Worm (Caenorhabditis elegans) whole organism, L1 larva: ENCODE data around the gene unc-85.

Experiments
- C34B4.2 ChIP-seq: sonication (generic microtip); optimal IDR thresholded peaks from 2 replicates; lab custom pipeline; 2017; ENCODE audit warnings: mild to moderate bottlenecking, missing genetic modification characterization, missing compliant biosample characterization
- Y116A8C.19 ChIP-seq: sonication (generic microtip); optimal IDR thresholded peaks from 2 replicates; lab custom pipeline; 2016; ENCODE audit warnings: missing compliant biosample characterization, missing genetic modification characterization, borderline replicate concordance
- aha-1 ChIP-seq: fragments of 150-350 bp; optimal IDR thresholded peaks from 2 replicates; lab custom pipeline; 2014; ENCODE audit warnings: missing biosample characterization, missing genetic modification characterization
- alr-1 ChIP-seq: fragments of 200-800 bp; sonication (Bioruptor generic); optimal IDR thresholded peaks from 2 replicates; lab custom pipeline; 2018; ENCODE audit warnings: borderline replicate concordance, mild to moderate bottlenecking, missing genetic modification characterization, missing compliant biosample characterization
- aly-2 ChIP-seq: fragments of 150-350 bp; optimal IDR thresholded peaks from 2 replicates; lab custom pipeline; 2014; ENCODE audit warnings: missing biosample characterization, missing genetic modification characterization
- ama-1 ChIP-seq: fragments of 150-350 bp; optimal IDR thresholded peaks from 2 replicates; lab custom pipeline; 2014
- blmp-1 ChIP-seq: fragments of 150-350 bp; optimal IDR thresholded peaks from 2 replicates; lab custom pipeline; 2014; ENCODE audit warnings: missing biosample characterization, missing genetic modification characterization
- ceh-63 ChIP-seq: fragments of 200-800 bp; sonication (Bioruptor generic); optimal IDR thresholded peaks from 2 replicates; lab custom pipeline; 2018; ENCODE audit warnings: mild to moderate bottlenecking, missing genetic modification characterization, missing compliant biosample characterization
- dpl-1 ChIP-seq, 3 experiments: fragments of 150-350 bp in 2 of 3; sonication (generic microtip) in 1 of 3; optimal IDR thresholded peaks; 2 replicates each; lab custom pipeline; 2014 to 2017; ENCODE audit warnings: missing biosample characterization in 3 of 3, missing genetic modification characterization in 3 of 3, missing genetic modification reagents in 3 of 3
- egl-13 ChIP-seq: sonication (generic microtip); optimal IDR thresholded peaks from 2 replicates; lab custom pipeline; 2016; ENCODE audit warnings: missing genotype, missing genetic modification reagents, missing genetic modification characterization, missing compliant biosample characterization
- egl-27 ChIP-seq, 2 experiments: fragments of 150-350 bp in 1 of 2; sonication (generic microtip); optimal IDR thresholded peaks; 3 replicates each; lab custom pipeline; 2017 to 2018; ENCODE audit warnings: missing biosample characterization in 2 of 2, missing genetic modification characterization in 2 of 2, missing genetic modification reagents in 2 of 2
- elt-2 ChIP-seq: sonication (generic microtip); optimal IDR thresholded peaks from 2 replicates; lab custom pipeline; 2016; ENCODE audit warnings: missing genetic modification characterization, mild to moderate bottlenecking, inconsistent platforms, missing compliant biosample characterization, missing genetic modification reagents
- ets-5 ChIP-seq: fragments of 200-800 bp; sonication (Bioruptor generic); IDR thresholded peaks from 2 replicates; pipeline ENCODE4 v1.3.6; 2022; ENCODE audit warnings: missing genetic modification characterization, missing compliant biosample characterization
- fkh-4 ChIP-seq: sonication (generic microtip); optimal IDR thresholded peaks from 2 replicates; lab custom pipeline; 2016; ENCODE audit warnings: missing compliant biosample characterization, missing genetic modification characterization, borderline replicate concordance
- hlh-4 ChIP-seq: sonication (generic microtip); optimal IDR thresholded peaks from 2 replicates; lab custom pipeline; 2016; ENCODE audit warnings: mild to moderate bottlenecking, missing genetic modification characterization, missing compliant biosample characterization
- hpl-2 ChIP-seq: fragments of 150-350 bp; optimal IDR thresholded peaks from 2 replicates; lab custom pipeline; 2014; ENCODE audit warnings: missing biosample characterization, missing genetic modification reagents, missing genetic modification characterization
- lin-14 ChIP-seq: fragments of 200-800 bp; sonication (Bioruptor generic); optimal IDR thresholded peaks from 2 replicates; lab custom pipeline; 2018; ENCODE audit warnings: mild to moderate bottlenecking, missing genetic modification characterization, moderate library complexity, missing compliant biosample characterization
- lin-35 ChIP-seq, 2 experiments: fragments of 150-350 bp; optimal IDR thresholded peaks; 2 replicates each; lab custom pipeline; 2014; ENCODE audit warnings: missing biosample characterization in 2 of 2, missing genetic modification characterization in 2 of 2, missing genetic modification reagents in 2 of 2
- lir-3 ChIP-seq: sonication (generic microtip); optimal IDR thresholded peaks from 2 replicates; lab custom pipeline; 2016; ENCODE audit warnings: mild to moderate bottlenecking, missing genetic modification characterization, moderate library complexity, missing compliant biosample characterization; ENCODE audit not compliant: poor library complexity
- lsy-2 ChIP-seq, 2 experiments: fragments of 150-350 bp; optimal IDR thresholded peaks; 2 replicates each; lab custom pipeline; 2014; ENCODE audit warnings: missing biosample characterization in 2 of 2, missing genetic modification characterization in 2 of 2
- mdl-1 ChIP-seq, 2 experiments: fragments of 150-350 bp; optimal IDR thresholded peaks; 2 replicates each; lab custom pipeline; 2014 to 2017; ENCODE audit warnings: missing biosample characterization in 2 of 2, missing genetic modification characterization in 2 of 2, inconsistent platforms in 1 of 2
- mep-1 ChIP-seq: fragments of 150-350 bp; optimal IDR thresholded peaks from 2 replicates; lab custom pipeline; 2014; ENCODE audit warnings: missing biosample characterization, missing genetic modification characterization
- nhr-237 ChIP-seq: fragments of 150-350 bp; optimal IDR thresholded peaks from 2 replicates; lab custom pipeline; 2014; ENCODE audit warnings: missing biosample characterization, missing genetic modification characterization
- nhr-71 ChIP-seq: sonication (generic microtip); optimal IDR thresholded peaks from 2 replicates; lab custom pipeline; 2016; ENCODE audit warnings: mild to moderate bottlenecking, missing genetic modification characterization, moderate library complexity, missing compliant biosample characterization
- nhr-77 ChIP-seq: fragments of 150-350 bp; optimal IDR thresholded peaks from 2 replicates; lab custom pipeline; 2014; ENCODE audit warnings: missing biosample characterization, missing genetic modification characterization
- nhr-90 ChIP-seq: sonication (generic microtip); optimal IDR thresholded peaks from 2 replicates; lab custom pipeline; 2016; ENCODE audit warnings: mild to moderate bottlenecking, missing genetic modification characterization, missing compliant biosample characterization; ENCODE audit not compliant: poor library complexity
- pax-3 ChIP-seq: fragments of 200-800 bp; sonication (Bioruptor generic); optimal IDR thresholded peaks from 2 replicates; lab custom pipeline; 2018; ENCODE audit warnings: mild to moderate bottlenecking, missing genetic modification characterization, moderate library complexity, missing compliant biosample characterization
- pqm-1 ChIP-seq: sonication (generic microtip); optimal IDR thresholded peaks from 3 replicates; lab custom pipeline; 2017; ENCODE audit warnings: missing biosample characterization, missing genetic modification characterization
- rnt-1 ChIP-seq: sonication (generic microtip); optimal IDR thresholded peaks from 2 replicates; lab custom pipeline; 2016; ENCODE audit warnings: mild to moderate bottlenecking, missing genetic modification characterization, moderate library complexity, missing compliant biosample characterization
- sptf-1 ChIP-seq: fragments of 150-350 bp; optimal IDR thresholded peaks from 2 replicates; lab custom pipeline; 2014; ENCODE audit warnings: missing biosample characterization, missing genetic modification characterization
- tlp-1 ChIP-seq: fragments of 150-350 bp; optimal IDR thresholded peaks from 2 replicates; lab custom pipeline; 2014; ENCODE audit warnings: missing biosample characterization, missing genetic modification characterization
- unc-130 ChIP-seq: fragments of 150-350 bp; optimal IDR thresholded peaks from 2 replicates; lab custom pipeline; 2017; ENCODE audit warnings: missing biosample characterization, missing genetic modification characterization, inconsistent platforms
- unc-98 ChIP-seq: fragments of 200-800 bp; sonication (Bioruptor generic); IDR thresholded peaks from 2 replicates; pipeline ENCODE4 v1.3.6; 2022; ENCODE audit warnings: missing genetic modification characterization, missing compliant biosample characterization
- vab-15 ChIP-seq: sonication (generic microtip); optimal IDR thresholded peaks from 2 replicates; lab custom pipeline; 2017; ENCODE audit warnings: missing genotype, mild to moderate bottlenecking, missing genetic modification characterization, missing compliant biosample characterization
- ztf-11 ChIP-seq, 2 experiments: sonication (generic microtip); optimal IDR thresholded peaks; 2 replicates each; lab custom pipeline; 2016 to 2017; ENCODE audit warnings: missing genetic modification characterization in 2 of 2, missing biosample characterization in 1 of 2, missing compliant biosample characterization in 1 of 2
- ztf-4 ChIP-seq: fragments of 150-350 bp; optimal IDR thresholded peaks from 2 replicates; lab custom pipeline; 2014; ENCODE audit warnings: missing biosample characterization, missing genetic modification characterization

Gene unc-85

ce11 chrII:4710813-4711212 lies 8.9 kb downstream of the unc-85 start:
- TF ChIP-seq ztf-4 (tag; lab: Kevin White, UChicago), result no peak
- no peak for TF ChIP-seq nhr-77 (tag; lab: Kevin White, UChicago)
- TF ChIP-seq fkh-4 (tag; lab: Kevin White, UChicago), result no peak
- TF ChIP-seq Y116A8C.19 (tag; lab: Kevin White, UChicago), result no peak
- TF ChIP-seq unc-98 (GFP tag; lab: Robert Waterston, UW), result no peak

ce11 chrII:4715676-4716075 lies 13.8 kb downstream of the unc-85 start, which contains the start of gene F41C3.8:
Gene F41C3.8 (plus strand): TSS chrII:4716046.
- TF ChIP-seq lin-35 (GFP tag; optimal IDR thresholded peaks at IDR 0.05; lab: Kevin White, UChicago) (peak in 1 of 2 experiments; percentile 21), nhr-237 (no peak), aha-1 (tag; lab: Kevin White, UChicago) (no peak), sptf-1 (tag; lab: Kevin White, UChicago) (no peak), elt-2 (tag; lab: Kevin White, UChicago) (peak; percentile 33), hlh-4 (tag; lab: Kevin White, UChicago) (no peak), unc-98 (GFP tag; lab: Robert Waterston, UW) (no peak), vab-15 (tag; lab: Kevin White, UChicago) (no peak)

ce11 chrII:4726120-4726519 lies 24.3 kb downstream of the unc-85 start, which contains the start of gene F10G7.10:
Gene F10G7.10 (minus strand): TSS chrII:4726264.
- no peak for TF ChIP-seq alr-1 (tag; lab: Kevin White, UChicago)
- TF ChIP-seq lin-14 (GFP tag; lab: Kevin White, UChicago), result peak; percentile 56
- no peak for TF ChIP-seq pqm-1 (tag; lab: Kevin White, UChicago)
- no peak for TF ChIP-seq nhr-90
- peak in 1 of 3 experiments; percentile 4 for TF ChIP-seq dpl-1 (GFP tag; optimal IDR thresholded peaks at IDR 0.05; lab: Kevin White, UChicago)
- peak; percentile 15 for TF ChIP-seq mep-1 (tag; lab: Kevin White, UChicago)
- no peak for TF ChIP-seq aly-2
- no peak for TF ChIP-seq lir-3
- TF ChIP-seq pax-3 (tag; lab: Kevin White, UChicago), result no peak
- TF ChIP-seq nhr-237, result no peak
- peak in 1 of 2 experiments; percentile 19 for TF ChIP-seq mdl-1 (tag; optimal IDR thresholded peaks at IDR 0.05; lab: Kevin White, UChicago)
- no peak for TF ChIP-seq ztf-11 (tag; optimal IDR thresholded peaks at IDR 0.05; lab: Kevin White, UChicago)

ce11 chrII:4726750-4727384 lies 25.0 kb downstream of the unc-85 start:
- TF ChIP-seq hpl-2 (GFP tag; lab: Kevin White, UChicago) (no peak), unc-130 (tag; lab: Kevin White, UChicago) (no peak), blmp-1 (no peak), elt-2 (tag; lab: Kevin White, UChicago) (peak; percentile 35), C34B4.2 (tag; lab: Kevin White, UChicago) (no peak), lsy-2 (tag; optimal IDR thresholded peaks at IDR 0.05; lab: Kevin White, UChicago) (no peak), ets-5 (no peak), ama-1 (lab: Kevin White, UChicago) (peak; percentile 10), egl-13 (tag; lab: Kevin White, UChicago) (no peak), rnt-1 (tag; lab: Kevin White, UChicago) (no peak), egl-27 (tag; optimal IDR thresholded peaks at IDR 0.05; lab: Kevin White, UChicago) (no peak), nhr-71 (tag; lab: Kevin White, UChicago) (no peak), ceh-63 (GFP tag; lab: Kevin White, UChicago) (no peak), tlp-1 (no peak)
